Worm (Caenorhabditis elegans) whole organism, midembryonic: Measurements from ENCODE around the gene mps-1.

ENCODE experiments used
- med-1 ChIP-seq: sonication (generic microtip); optimal IDR thresholded peaks from 2 replicates; lab custom pipeline; 2017; ENCODE audit warnings: missing genetic modification characterization, mild to moderate bottlenecking, missing compliant biosample characterization, antibody characterized with exemption, missing genetic modification reagents; ENCODE audit not compliant: insufficient read depth
- tab-1 ChIP-seq: fragments of 200-800 bp; sonication (Bioruptor generic); IDR thresholded peaks from 2 replicates; pipeline ENCODE4 v1.3.6; 2022; ENCODE audit warnings: missing genetic modification characterization, missing compliant biosample characterization

DNA sequence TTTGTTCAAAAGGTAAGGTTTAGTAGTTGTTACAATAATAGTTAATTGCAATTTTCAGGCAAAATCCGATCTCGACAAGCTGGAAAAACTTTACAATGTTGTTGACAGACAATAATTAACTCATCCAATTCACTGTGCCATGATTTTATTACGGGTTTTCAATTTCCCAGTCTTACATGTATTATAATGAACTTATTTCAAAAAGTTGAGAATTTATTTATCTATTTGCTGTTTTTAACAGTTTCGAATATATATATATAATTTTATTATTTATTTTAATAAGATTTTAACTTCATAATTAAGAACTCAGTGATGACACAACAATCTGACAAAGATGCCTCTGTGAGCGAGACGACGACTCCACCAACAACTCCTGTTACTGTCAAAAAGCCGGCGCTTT, 48.1 kb downstream of the mps-1 start, which contains the start of gene lelo-1:
- TF ChIP-seq med-1 (GFP tag; lab: Kevin White, UChicago): no peak
- no peak for TF ChIP-seq tab-1
